Fruit fly (Drosophila melanogaster): ENCODE results near the gene CG32483.

CG32483 gene

DNA sequence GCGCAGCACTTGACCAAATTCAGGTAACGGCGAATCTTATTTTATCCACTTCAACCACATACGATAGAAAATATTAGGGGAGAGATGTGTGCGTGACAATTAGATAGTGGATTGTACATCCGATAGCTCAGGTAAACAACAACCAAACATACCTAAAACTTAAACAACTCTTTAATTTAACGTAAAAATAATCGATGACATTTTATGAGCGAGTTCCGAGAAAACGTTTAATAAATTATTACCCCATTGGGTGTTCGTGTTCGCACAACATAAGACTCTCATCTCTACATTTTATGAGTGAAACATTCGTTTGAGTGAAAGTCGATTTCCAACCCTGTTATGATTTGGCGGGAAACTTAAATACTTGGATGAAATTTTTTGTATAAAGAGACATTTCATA, 9.6 kb downstream of the CG32483 start, which contains the start of gene CG17129:
Gene CG17129 (minus strand): TSS at position 69 of the 400 bp plus-strand sequence.
- TF ChIP-seq h (optimal IDR thresholded peaks at IDR 0.05): no peak
- no peak for TF ChIP-seq insv (optimal IDR thresholded peaks at IDR 0.05)
- no peak for TF ChIP-seq psq (optimal IDR thresholded peaks at IDR 0.05)
- TF ChIP-seq Myc (optimal IDR thresholded peaks at IDR 0.05): no peak
- TF ChIP-seq ttk (optimal IDR thresholded peaks at IDR 0.05): no peak
- TF ChIP-seq Sin3A (optimal IDR thresholded peaks at IDR 0.05): no peak

dm6 chr3L:675856-676255, 14.0 kb downstream of the CG32483 start:
- no peak for TF ChIP-seq psq (optimal IDR thresholded peaks at IDR 0.05)

- no peak for TF ChIP-seq insv (optimal IDR thresholded peaks at IDR 0.05)
- TF ChIP-seq ttk (optimal IDR thresholded peaks at IDR 0.05): no peak
Measured at dm6 chr3L:673324-673723, 16.6 kb downstream of the CG32483 start.

DNA sequence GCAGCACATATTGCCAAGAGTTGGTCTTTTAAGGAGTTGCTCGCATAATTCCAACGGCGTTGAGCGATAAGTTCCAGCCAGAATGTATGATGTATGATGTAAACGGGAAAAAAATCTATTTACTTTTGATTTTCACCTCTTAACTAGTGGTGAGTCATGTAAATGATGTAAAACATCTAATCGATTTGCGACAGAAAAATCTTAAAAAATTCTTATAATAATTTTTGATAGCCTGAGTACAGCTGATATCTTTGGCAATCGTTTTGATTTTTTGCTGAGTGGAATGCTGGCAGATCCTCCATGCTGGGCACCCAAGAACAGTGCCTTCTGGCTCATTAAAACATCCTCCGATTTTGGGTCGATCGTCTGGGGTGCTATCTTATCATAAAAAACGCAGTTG, 23.3 kb downstream of the CG32483 start:
- TF ChIP-seq Sin3A (optimal IDR thresholded peaks at IDR 0.05): no peak
- TF ChIP-seq psq (optimal IDR thresholded peaks at IDR 0.05): no peak
- TF ChIP-seq h (optimal IDR thresholded peaks at IDR 0.05): no peak
- no peak for TF ChIP-seq ttk (optimal IDR thresholded peaks at IDR 0.05)
- no peak for TF ChIP-seq Myc (optimal IDR thresholded peaks at IDR 0.05)
- TF ChIP-seq insv (optimal IDR thresholded peaks at IDR 0.05): no peak

- TF ChIP-seq h (optimal IDR thresholded peaks at IDR 0.05) (no peak), Sin3A (optimal IDR thresholded peaks at IDR 0.05) (no peak), ttk (optimal IDR thresholded peaks at IDR 0.05) (no peak), Myc (optimal IDR thresholded peaks at IDR 0.05) (no peak), psq (optimal IDR thresholded peaks at IDR 0.05) (no peak), insv (optimal IDR thresholded peaks at IDR 0.05) (no peak)
Measured at dm6 chr3L:663880-664279, 26.0 kb downstream of the CG32483 start.

DNA sequence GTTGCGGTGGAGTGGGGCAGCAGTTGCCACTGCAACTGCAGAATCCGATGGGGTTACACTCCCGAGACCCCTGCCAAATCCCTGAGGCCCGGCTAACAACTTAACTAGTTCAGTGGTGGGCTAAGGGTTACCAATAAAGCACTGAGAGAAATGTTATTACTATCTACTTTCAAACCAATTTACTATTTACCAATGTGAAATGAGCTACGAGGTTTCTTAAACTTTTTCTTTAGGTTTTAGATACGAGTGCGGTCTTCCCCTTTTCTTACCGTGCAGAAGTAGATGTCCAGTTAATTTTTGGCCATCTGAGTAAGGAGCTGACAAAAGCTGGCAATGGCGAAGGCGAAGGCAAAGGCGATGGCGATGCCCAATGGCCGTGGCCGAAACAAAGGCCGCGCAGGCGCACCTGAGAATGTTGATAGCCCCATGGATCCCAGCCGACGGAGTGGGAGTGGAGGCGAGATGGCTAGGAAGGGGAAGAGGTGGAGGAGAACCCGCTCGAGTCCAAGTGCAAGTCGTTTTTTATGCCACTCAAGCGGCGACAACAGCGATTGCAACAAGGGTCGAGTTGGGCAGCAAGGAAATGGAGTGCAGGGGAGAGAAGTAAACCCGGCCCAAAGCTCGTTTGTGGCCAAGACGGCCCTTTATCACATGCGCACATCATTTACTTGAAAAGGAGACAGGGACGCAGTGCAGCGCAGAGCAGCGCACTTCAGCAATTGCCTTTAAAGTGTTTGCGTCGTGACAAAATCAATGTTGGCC, 29.4 kb downstream of the CG32483 start:
- TF ChIP-seq insv (optimal IDR thresholded peaks at IDR 0.05) (no peak), Sin3A (optimal IDR thresholded peaks at IDR 0.05) (no peak), Myc (optimal IDR thresholded peaks at IDR 0.05) (no peak), ttk (optimal IDR thresholded peaks at IDR 0.05) (no peak), psq (optimal IDR thresholded peaks at IDR 0.05) (no peak), h (optimal IDR thresholded peaks at IDR 0.05) (no peak)

dm6 chr3L:658279-658678, 31.6 kb downstream of the CG32483 start:
- no peak for TF ChIP-seq Sin3A (optimal IDR thresholded peaks at IDR 0.05)
- TF ChIP-seq Myc (optimal IDR thresholded peaks at IDR 0.05): no peak
- no peak for TF ChIP-seq psq (optimal IDR thresholded peaks at IDR 0.05)
- TF ChIP-seq insv (optimal IDR thresholded peaks at IDR 0.05): no peak
- TF ChIP-seq ttk (optimal IDR thresholded peaks at IDR 0.05): no peak
- no peak for TF ChIP-seq h (optimal IDR thresholded peaks at IDR 0.05)

DNA sequence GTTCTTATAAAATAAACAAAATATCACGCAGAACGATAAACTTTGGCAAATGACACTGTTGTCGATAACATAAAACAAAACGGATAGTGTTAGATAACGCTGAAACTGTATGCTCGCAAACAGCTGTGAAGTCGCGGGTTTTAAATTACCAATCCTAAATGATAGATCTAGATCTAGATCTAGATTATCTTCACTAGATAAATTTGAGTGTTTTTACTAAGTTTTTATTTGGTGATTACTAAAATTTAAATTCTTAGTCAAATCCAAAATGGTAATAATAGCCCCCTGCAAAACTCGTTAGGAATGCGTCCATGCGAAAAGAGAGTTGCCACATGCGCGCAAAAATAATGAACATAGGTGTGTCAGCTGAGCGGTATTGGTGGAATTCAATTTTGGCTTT, 35.9 kb downstream of the CG32483 start, which contains the start of the genes MED30 and Rev1:
Gene MED30 (minus strand): TSS at position 71 of the 400 bp plus-strand sequence.
Gene Rev1 (plus strand): TSS at position 345 of the 400 bp plus-strand sequence.
- TF ChIP-seq insv (optimal IDR thresholded peaks at IDR 0.05) (no peak), h (optimal IDR thresholded peaks at IDR 0.05) (no peak), psq (optimal IDR thresholded peaks at IDR 0.05) (no peak), ttk (optimal IDR thresholded peaks at IDR 0.05) (no peak), Myc (optimal IDR thresholded peaks at IDR 0.05) (no peak), Sin3A (optimal IDR thresholded peaks at IDR 0.05) (no peak)

dm6 chr3L:652637-653036, 37.2 kb downstream of the CG32483 start, which contains the start of gene CG3402:
TSS of gene CG3402 (minus strand) at chr3L:652881.
- no peak for TF ChIP-seq psq (optimal IDR thresholded peaks at IDR 0.05)
- TF ChIP-seq h (optimal IDR thresholded peaks at IDR 0.05): no peak
- TF ChIP-seq insv (optimal IDR thresholded peaks at IDR 0.05): no peak
- TF ChIP-seq Sin3A (optimal IDR thresholded peaks at IDR 0.05): no peak
- TF ChIP-seq ttk (optimal IDR thresholded peaks at IDR 0.05): no peak
- no peak for TF ChIP-seq Myc (optimal IDR thresholded peaks at IDR 0.05)

DNA sequence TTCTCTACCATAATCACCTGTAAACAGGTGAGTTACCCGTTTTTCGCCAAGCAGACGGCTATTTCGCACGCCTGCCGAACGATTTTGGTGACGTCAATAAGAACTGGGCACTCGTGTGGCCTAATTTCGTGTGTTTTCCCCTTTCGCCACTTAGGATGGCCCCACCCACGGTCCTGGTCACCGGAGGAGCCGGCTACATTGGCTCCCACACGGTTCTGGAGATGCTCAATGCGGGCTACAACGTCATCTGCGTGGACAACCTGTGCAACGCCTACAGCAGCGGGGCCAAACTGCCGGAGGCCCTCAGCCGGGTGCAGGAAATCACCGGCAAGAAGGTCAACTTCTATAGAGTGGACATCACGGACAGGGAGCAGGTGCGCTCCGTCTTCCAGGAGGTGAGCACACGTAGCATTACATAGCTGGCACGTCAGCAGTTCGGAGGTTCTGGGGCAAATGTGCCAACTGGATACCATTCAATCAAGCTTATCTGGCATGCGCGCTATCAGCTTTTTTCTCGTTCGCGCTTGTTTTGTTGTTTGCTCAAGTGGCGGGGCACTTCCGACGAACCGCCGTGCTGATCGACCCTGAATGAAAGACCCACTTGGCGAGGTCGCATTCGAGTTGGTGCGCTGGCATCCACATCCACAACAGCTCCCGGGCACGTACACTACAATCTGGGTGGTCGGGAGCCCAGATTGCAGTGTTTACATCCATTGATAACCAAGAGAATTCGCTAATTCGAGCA, 40.7 kb downstream of the CG32483 start:
- TF ChIP-seq ttk (optimal IDR thresholded peaks at IDR 0.05) (peak; percentile 97), psq (optimal IDR thresholded peaks at IDR 0.05) (no peak)

dm6 chr3L:648155-649024, 41.5 kb downstream of the CG32483 start, which contains the start of gene Gale:
TSS of gene Gale (plus strand) at chr3L:648555.
- TF ChIP-seq psq (optimal IDR thresholded peaks at IDR 0.05) (no peak), h (optimal IDR thresholded peaks at IDR 0.05) (no peak), Myc (optimal IDR thresholded peaks at IDR 0.05) (no peak)

dm6 chr3L:647529-647928, 42.4 kb downstream of the CG32483 start:
- TF ChIP-seq Myc (optimal IDR thresholded peaks at IDR 0.05): no peak
- TF ChIP-seq ttk (optimal IDR thresholded peaks at IDR 0.05): no peak
- TF ChIP-seq h (optimal IDR thresholded peaks at IDR 0.05): no peak
- TF ChIP-seq insv (optimal IDR thresholded peaks at IDR 0.05): no peak
- TF ChIP-seq Sin3A (optimal IDR thresholded peaks at IDR 0.05): no peak

Data from Kc167 (cell line).